Worm (Caenorhabditis elegans) whole organism, mixed stage, embryonic: ENCODE data around the gene nhr-201.

Experiments
- M03D4.4 ChIP-seq: sonication (generic microtip); optimal IDR thresholded peaks from 2 replicates; lab custom pipeline; 2017; ENCODE audit warnings: mild to moderate bottlenecking, missing genetic modification characterization, missing compliant biosample characterization
- blmp-1 ChIP-seq: fragments of 150-350 bp; optimal IDR thresholded peaks from 2 replicates; lab custom pipeline; 2014; ENCODE audit warnings: missing biosample characterization, missing genetic modification characterization
- ceh-39 ChIP-seq: fragments of 150-350 bp; optimal IDR thresholded peaks from 2 replicates; lab custom pipeline; 2014; ENCODE audit warnings: missing biosample characterization, missing genetic modification characterization
- ceh-43 ChIP-seq: fragments of 200-800 bp; sonication (Bioruptor generic); optimal IDR thresholded peaks from 2 replicates; lab custom pipeline; 2018; ENCODE audit warnings: mild to moderate bottlenecking, missing genetic modification characterization, moderate library complexity, missing compliant biosample characterization
- ceh-83 ChIP-seq: fragments of 200-800 bp; sonication (Bioruptor generic); optimal IDR thresholded peaks from 2 replicates; lab custom pipeline; 2018; ENCODE audit warnings: mild to moderate bottlenecking, missing genetic modification characterization, missing compliant biosample characterization
- ces-1 ChIP-seq: fragments of 150-350 bp; optimal IDR thresholded peaks from 2 replicates; lab custom pipeline; 2014; ENCODE audit warnings: missing biosample characterization, missing genetic modification reagents, missing genetic modification characterization
- cnd-1 ChIP-seq: fragments of 200-800 bp; sonication (Bioruptor generic); optimal IDR thresholded peaks from 2 replicates; lab custom pipeline; 2018; ENCODE audit warnings: mild to moderate bottlenecking, missing genetic modification characterization, missing compliant biosample characterization
- elt-1 ChIP-seq: sonication (generic microtip); optimal IDR thresholded peaks from 2 replicates; lab custom pipeline; 2017; ENCODE audit warnings: missing genetic modification characterization, mild to moderate bottlenecking, missing compliant biosample characterization, antibody characterized with exemption, moderate library complexity, borderline replicate concordance; ENCODE audit not compliant: insufficient read depth
- elt-3 ChIP-seq: fragments of 150-350 bp; optimal IDR thresholded peaks from 2 replicates; lab custom pipeline; 2014; ENCODE audit warnings: missing biosample characterization, missing genetic modification characterization
- flh-1 ChIP-seq: fragments of 200-800 bp; sonication (Bioruptor generic); optimal IDR thresholded peaks from 2 replicates; lab custom pipeline; 2018; ENCODE audit warnings: mild to moderate bottlenecking, missing genetic modification characterization, moderate library complexity, missing compliant biosample characterization
- ham-2 ChIP-seq: fragments of 200-800 bp; sonication (Bioruptor generic); optimal IDR thresholded peaks from 2 replicates; lab custom pipeline; 2018; ENCODE audit warnings: mild to moderate bottlenecking, missing genetic modification characterization, missing compliant biosample characterization
- hlh-1 ChIP-seq: fragments of 150-350 bp; optimal IDR thresholded peaks from 2 replicates; lab custom pipeline; 2014; ENCODE audit warnings: missing biosample characterization, missing genetic modification reagents, missing genetic modification characterization
- lin-13 ChIP-seq: fragments of 150-350 bp; optimal IDR thresholded peaks from 2 replicates; lab custom pipeline; 2014; ENCODE audit warnings: missing biosample characterization, missing genetic modification characterization
- lin-32 ChIP-seq: fragments of 200-800 bp; sonication (Bioruptor generic); optimal IDR thresholded peaks from 2 replicates; lab custom pipeline; 2018; ENCODE audit warnings: mild to moderate bottlenecking, missing genetic modification characterization, missing compliant biosample characterization
- lsy-2 ChIP-seq: fragments of 150-350 bp; optimal IDR thresholded peaks from 2 replicates; lab custom pipeline; 2014; ENCODE audit warnings: missing biosample characterization, missing genetic modification characterization
- mab-5 ChIP-seq: fragments of 150-350 bp; optimal IDR thresholded peaks from 2 replicates; lab custom pipeline; 2014; ENCODE audit warnings: missing biosample characterization, missing genetic modification characterization
- mep-1 ChIP-seq: fragments of 150-350 bp; optimal IDR thresholded peaks from 2 replicates; lab custom pipeline; 2017; ENCODE audit warnings: missing biosample characterization, missing genetic modification reagents, missing genetic modification characterization, inconsistent platforms
- mls-2 ChIP-seq: sonication (generic microtip); optimal IDR thresholded peaks from 2 replicates; lab custom pipeline; 2016; ENCODE audit warnings: mild to moderate bottlenecking, missing genetic modification characterization, moderate library complexity, missing compliant biosample characterization
- nhr-12 ChIP-seq: fragments of 150-350 bp; optimal IDR thresholded peaks from 2 replicates; lab custom pipeline; 2014; ENCODE audit warnings: missing biosample characterization, missing genetic modification characterization
- nhr-2 ChIP-seq: fragments of 150-350 bp; optimal IDR thresholded peaks from 2 replicates; lab custom pipeline; 2014; ENCODE audit warnings: missing biosample characterization, missing genetic modification characterization
- nhr-237 ChIP-seq: fragments of 150-350 bp; optimal IDR thresholded peaks from 2 replicates; lab custom pipeline; 2014; ENCODE audit warnings: missing biosample characterization, missing genetic modification characterization
- nhr-28 ChIP-seq: fragments of 150-350 bp; optimal IDR thresholded peaks from 2 replicates; lab custom pipeline; 2014; ENCODE audit warnings: missing biosample characterization, missing genetic modification characterization
- nhr-76 ChIP-seq: sonication (generic microtip); optimal IDR thresholded peaks from 2 replicates; lab custom pipeline; 2017; ENCODE audit warnings: missing biosample characterization, missing genetic modification characterization
- pha-4 ChIP-seq: fragments of 150-350 bp; optimal IDR thresholded peaks from 2 replicates; lab custom pipeline; 2018; ENCODE audit warnings: missing biosample characterization, missing genetic modification reagents, missing genetic modification characterization
- snpc-4 ChIP-seq: fragments of 150-350 bp; optimal IDR thresholded peaks from 2 replicates; lab custom pipeline; 2014; ENCODE audit warnings: missing biosample characterization, missing genetic modification characterization
- sptf-1 ChIP-seq: sonication (generic microtip); optimal IDR thresholded peaks from 2 replicates; lab custom pipeline; 2017; ENCODE audit warnings: mild to moderate bottlenecking, missing genetic modification characterization, moderate library complexity, missing compliant biosample characterization
- tbx-8 ChIP-seq: fragments of 200-800 bp; sonication (Bioruptor generic); optimal IDR thresholded peaks from 2 replicates; lab custom pipeline; 2018; ENCODE audit warnings: mild to moderate bottlenecking, missing genetic modification characterization, moderate library complexity, missing compliant biosample characterization
- unc-120 ChIP-seq: sonication (generic microtip); optimal IDR thresholded peaks from 2 replicates; lab custom pipeline; 2017; ENCODE audit warnings: missing genetic modification characterization, missing compliant biosample characterization; ENCODE audit not compliant: poor library complexity, severe bottlenecking
- unc-39 ChIP-seq: fragments of 150-350 bp; optimal IDR thresholded peaks from 2 replicates; lab custom pipeline; 2014; ENCODE audit warnings: missing biosample characterization, missing genetic modification characterization
- unc-62 ChIP-seq: fragments of 150-350 bp; optimal IDR thresholded peaks from 2 replicates; lab custom pipeline; 2014; ENCODE audit warnings: missing biosample characterization, missing genetic modification reagents, missing genetic modification characterization
- ztf-11 ChIP-seq: fragments of 150-350 bp; optimal IDR thresholded peaks from 2 replicates; lab custom pipeline; 2014; ENCODE audit warnings: missing biosample characterization, missing genetic modification characterization

Gene nhr-201

DNA sequence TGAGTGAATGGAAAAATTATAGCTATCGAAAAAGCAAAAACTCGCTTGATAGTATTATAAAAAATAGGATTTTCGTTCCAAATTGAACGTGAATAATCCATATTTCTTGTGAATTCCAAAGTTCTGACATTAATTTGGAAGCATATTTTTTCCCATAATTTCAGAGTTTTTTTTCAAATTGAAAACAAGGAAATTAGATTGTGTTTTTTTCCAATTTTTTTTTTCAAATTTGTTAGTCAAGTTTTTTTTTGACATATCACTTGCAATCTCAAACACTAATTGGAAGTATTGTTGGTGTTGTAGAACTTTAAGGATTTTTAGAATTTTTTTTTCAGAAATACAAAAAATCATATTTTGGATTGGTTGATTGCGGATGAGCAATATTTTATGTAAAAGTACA is 18.1 kb upstream of the nhr-201 start, which contains the start of gene srh-34:
srh-34 (minus strand) TSS at position 101 of the 400 bp plus-strand sequence.
- TF ChIP-seq unc-39 (tag; lab: Kevin White, UChicago) (no peak), tbx-8 (GFP tag; lab: Kevin White, UChicago) (no peak), snpc-4 (tag; lab: Kevin White, UChicago) (no peak), mab-5 (tag; lab: Kevin White, UChicago) (no peak), ceh-83 (GFP tag; lab: Kevin White, UChicago) (no peak), blmp-1 (no peak), M03D4.4 (tag; lab: Kevin White, UChicago) (no peak), nhr-12 (tag; lab: Kevin White, UChicago) (no peak), flh-1 (no peak), elt-3 (no peak), unc-120 (tag; lab: Kevin White, UChicago) (no peak), nhr-76 (tag; lab: Kevin White, UChicago) (no peak), mls-2 (tag; lab: Kevin White, UChicago) (no peak), mep-1 (tag; lab: Kevin White, UChicago) (no peak), elt-1 (tag; lab: Kevin White, UChicago) (no peak), sptf-1 (tag; lab: Kevin White, UChicago) (no peak), nhr-237 (tag; lab: Kevin White, UChicago) (no peak), ces-1 (GFP tag; lab: Kevin White, UChicago) (no peak), ztf-11 (tag; lab: Kevin White, UChicago) (no peak), nhr-28 (tag; lab: Kevin White, UChicago) (no peak)

- TF ChIP-seq mls-2 (tag; lab: Kevin White, UChicago): no peak
- no peak for TF ChIP-seq lsy-2
- TF ChIP-seq mab-5 (tag; lab: Kevin White, UChicago): no peak
- TF ChIP-seq unc-62 (GFP tag; lab: Kevin White, UChicago): no peak
- no peak for TF ChIP-seq lin-32 (GFP tag; lab: Kevin White, UChicago)
- no peak for TF ChIP-seq ceh-39 (tag; lab: Kevin White, UChicago)
- no peak for TF ChIP-seq ces-1 (GFP tag; lab: Kevin White, UChicago)
- no peak for TF ChIP-seq ceh-43 (GFP tag; lab: Kevin White, UChicago)
- no peak for TF ChIP-seq hlh-1 (tag; lab: Kevin White, UChicago)
- no peak for TF ChIP-seq pha-4 (tag; lab: Kevin White, UChicago)
- TF ChIP-seq lin-13 (tag; lab: Kevin White, UChicago): no peak
- no peak for TF ChIP-seq ceh-83 (GFP tag; lab: Kevin White, UChicago)
These were observed 17.6 kb upstream of the nhr-201 start for ce11 chrV:446988-447387.

- TF ChIP-seq ceh-39 (tag; lab: Kevin White, UChicago) (no peak), nhr-76 (tag; lab: Kevin White, UChicago) (no peak), pha-4 (tag; lab: Kevin White, UChicago) (no peak), elt-3 (no peak), flh-1 (no peak), ham-2 (GFP tag; lab: Kevin White, UChicago) (no peak), ces-1 (GFP tag; lab: Kevin White, UChicago) (no peak), cnd-1 (no peak), unc-62 (GFP tag; lab: Kevin White, UChicago) (no peak), nhr-237 (tag; lab: Kevin White, UChicago) (no peak), mep-1 (tag; lab: Kevin White, UChicago) (no peak), tbx-8 (GFP tag; lab: Kevin White, UChicago) (no peak), ceh-43 (GFP tag; lab: Kevin White, UChicago) (no peak), nhr-12 (tag; lab: Kevin White, UChicago) (no peak), snpc-4 (tag; lab: Kevin White, UChicago) (no peak), nhr-2 (tag; lab: Kevin White, UChicago) (no peak), lin-13 (tag; lab: Kevin White, UChicago) (no peak), unc-120 (tag; lab: Kevin White, UChicago) (no peak)
These were observed 15.5 kb upstream of the nhr-201 start, which contains the start of gene srh-35 for ce11 chrV:449130-449529. srh-35 (minus strand) TSS chrV:449230.

- no peak for TF ChIP-seq unc-120 (tag; lab: Kevin White, UChicago)
- no peak for TF ChIP-seq mep-1 (tag; lab: Kevin White, UChicago)
- no peak for TF ChIP-seq flh-1
- TF ChIP-seq nhr-237 (tag; lab: Kevin White, UChicago): no peak
- TF ChIP-seq elt-1 (tag; lab: Kevin White, UChicago): no peak
- TF ChIP-seq blmp-1: no peak
- no peak for TF ChIP-seq M03D4.4 (tag; lab: Kevin White, UChicago)
- no peak for TF ChIP-seq unc-62 (GFP tag; lab: Kevin White, UChicago)
- no peak for TF ChIP-seq nhr-12 (tag; lab: Kevin White, UChicago)
- TF ChIP-seq hlh-1 (tag; lab: Kevin White, UChicago): no peak
These were observed 14.9 kb upstream of the nhr-201 start, which contains the start of gene M02H5.8 for ce11 chrV:449685-450084. M02H5.8 (plus strand) TSS chrV:449981.
